Fruit fly (Drosophila melanogaster) whole organism: ENCODE results near the gene CG5611.

ENCODE experiments used
- CG8478 ChIP-seq: fragments of >200 bp; optimal IDR thresholded peaks from 2 replicates; lab custom pipeline; 2018; ENCODE audit warnings: inconsistent platforms
- pan ChIP-seq: fragments of >200 bp; optimal IDR thresholded peaks from 2 replicates; lab custom pipeline; 2017
- psq ChIP-seq: fragments of >200 bp; optimal IDR thresholded peaks from 2 replicates; lab custom pipeline; 2017
- usp ChIP-seq: fragments of >200 bp; optimal IDR thresholded peaks from 2 replicates; lab custom pipeline; 2017; ENCODE audit warnings: missing biosample characterization, missing genetic modification characterization, mixed read lengths

dm6 chr3R:27597258-27597657 is 38.6 kb downstream of the CG5611 start:
- TF ChIP-seq psq (lab: Kevin White, UChicago): no peak
- no peak for TF ChIP-seq CG8478 (lab: Kevin White, UChicago)
- TF ChIP-seq usp (GFP tag; lab: Kevin White, UChicago): no peak
- no peak for TF ChIP-seq pan (lab: Kevin White, UChicago)
